Worm (Caenorhabditis elegans): Measurements from ENCODE around the gene F38E11.6.

Gene F38E11.6

ce11 chrIV:9485972-9486371, 18.7 kb upstream of the F38E11.6 start, which contains the start of gene sru-2:
Gene sru-2, plus strand, starts transcription at chrIV:9486272.
- TF ChIP-seq snu-23 (GFP tag; optimal IDR thresholded peaks at IDR 0.05): no peak
- peak; percentile 26 for TF ChIP-seq fkh-8 (tag; optimal IDR thresholded peaks at IDR 0.05)

ce11 chrIV:9485040-9485439, 17.7 kb upstream of the F38E11.6 start, which contains the start of gene gadr-2:
Gene gadr-2, minus strand, starts transcription at chrIV:9485140.
- TF ChIP-seq pag-3 (tag; optimal IDR thresholded peaks at IDR 0.05; ENCODE audit: borderline replicate concordance, insufficient read depth): no peak

- TF ChIP-seq mab-9 (GFP tag; IDR thresholded peaks at IDR 0.05) (no peak), tlp-1 (tag; optimal IDR thresholded peaks at IDR 0.05) (no peak), lin-35 (GFP tag; optimal IDR thresholded peaks at IDR 0.05) (no peak), lin-14 (GFP tag; optimal IDR thresholded peaks at IDR 0.05) (no peak), pax-3 (tag; optimal IDR thresholded peaks at IDR 0.05) (peak; percentile 18), dsc-1 (tag; optimal IDR thresholded peaks at IDR 0.05) (peak; percentile 93), fkh-8 (tag; optimal IDR thresholded peaks at IDR 0.05) (peak; percentile 15), ceh-63 (GFP tag; optimal IDR thresholded peaks at IDR 0.05) (no peak)
Measured at ce11 chrIV:9480936-9481335, 13.6 kb upstream of the F38E11.6 start, which contains the start of gene cng-3. Gene cng-3, minus strand, starts transcription at chrIV:9481037.

ce11 chrIV:9477135-9477928, 10.0 kb upstream of the F38E11.6 start, which contains the start of gene wrt-3:
Gene wrt-3, minus strand, starts transcription at chrIV:9477456.
- TF ChIP-seq ces-1 (GFP tag; optimal IDR thresholded peaks at IDR 0.05) (no peak), ets-5 (GFP tag; IDR thresholded peaks at IDR 0.05) (no peak), tlp-1 (tag; optimal IDR thresholded peaks at IDR 0.05) (no peak), nhr-77 (tag; optimal IDR thresholded peaks at IDR 0.05) (no peak), mef-2 (tag; optimal IDR thresholded peaks at IDR 0.05) (no peak), alr-1 (tag; optimal IDR thresholded peaks at IDR 0.05; ENCODE audit: borderline replicate concordance) (no peak), efl-1 (optimal IDR thresholded peaks at IDR 0.05) (peak; percentile 22 to 43), efl-1 (GFP tag; optimal IDR thresholded peaks at IDR 0.05 in 1 of 2) (peak in 1 of 2 experiments; percentile 93), nhr-11 (tag; optimal IDR thresholded peaks at IDR 0.05) (no peak), aha-1 (tag; optimal IDR thresholded peaks at IDR 0.05) (no peak), sup-37 (GFP tag; optimal IDR thresholded peaks at IDR 0.05) (no peak), ceh-82 (tag; optimal IDR thresholded peaks at IDR 0.05) (peak in 2 of 3 experiments; percentile 10 to 40), ceh-63 (GFP tag; optimal IDR thresholded peaks at IDR 0.05) (no peak), irx-1 (tag; optimal IDR thresholded peaks at IDR 0.05) (peak; percentile 43), grh-1 (GFP tag; IDR thresholded peaks at IDR 0.05) (peak; percentile 41), lin-14 (GFP tag; optimal IDR thresholded peaks at IDR 0.05) (peak; percentile 73), F16B12.6 (tag; optimal IDR thresholded peaks at IDR 0.05) (no peak), pqm-1 (tag; optimal IDR thresholded peaks at IDR 0.05) (no peak), efl-3 (GFP tag; optimal IDR thresholded peaks at IDR 0.05) (no peak), zip-4 (GFP tag; optimal IDR thresholded peaks at IDR 0.05) (peak; percentile 20), ceh-88 (GFP tag; IDR thresholded peaks at IDR 0.05) (no peak), isw-1 (GFP tag; IDR thresholded peaks at IDR 0.05) (no peak), swsn-7 (tag; optimal IDR thresholded peaks at IDR 0.05) (peak; percentile 53), blmp-1 (tag; optimal IDR thresholded peaks at IDR 0.05) (peak; percentile 89), dpl-1 (GFP tag; optimal IDR thresholded peaks at IDR 0.05) (peak in 1 of 3 experiments; percentile 29), hlh-4 (tag; optimal IDR thresholded peaks at IDR 0.05) (no peak), nhr-12 (tag; optimal IDR thresholded peaks at IDR 0.05) (no peak), ztf-4 (tag; optimal IDR thresholded peaks at IDR 0.05) (no peak), C16A3.4 (tag; optimal IDR thresholded peaks at IDR 0.05) (peak; percentile 49), pag-3 (tag; optimal IDR thresholded peaks at IDR 0.05; ENCODE audit: borderline replicate concordance, insufficient read depth) (peak; percentile 64), elt-2 (tag; optimal IDR thresholded peaks at IDR 0.05) (peak; percentile 14), egl-13 (tag; optimal IDR thresholded peaks at IDR 0.05) (peak; percentile 18), fkh-8 (tag; optimal IDR thresholded peaks at IDR 0.05) (peak; percentile 9), nhr-85 (tag) (peak; percentile 89), mdl-1 (tag; optimal IDR thresholded peaks at IDR 0.05) (peak in 1 of 2 experiments; percentile 45), snu-23 (GFP tag; optimal IDR thresholded peaks at IDR 0.05) (peak; percentile 56), nhr-20 (tag; optimal IDR thresholded peaks at IDR 0.05) (peak; percentile 24), lin-35 (GFP tag; optimal IDR thresholded peaks at IDR 0.05) (no peak), ceh-8 (GFP tag; optimal IDR thresholded peaks at IDR 0.05) (no peak), vab-15 (tag; optimal IDR thresholded peaks at IDR 0.05) (no peak)

All from whole organism, L1 larva.